Worm (Caenorhabditis elegans) whole organism, L2 larva: Measurements from ENCODE around the gene Y39A1A.2.

Source experiments
- C34F6.9 ChIP-seq: fragments of 150-350 bp; optimal IDR thresholded peaks from 2 replicates; lab custom pipeline; 2014; ENCODE audit warnings: missing biosample characterization, missing genetic modification characterization
- F13H6.1 ChIP-seq: sonication (generic microtip); optimal IDR thresholded peaks from 2 replicates; lab custom pipeline; 2016; ENCODE audit warnings: missing genetic modification characterization, missing compliant biosample characterization
- Y55F3AM.14 ChIP-seq: fragments of 200-800 bp; sonication (Bioruptor generic); optimal IDR thresholded peaks from 2 replicates; lab custom pipeline; 2018; ENCODE audit warnings: mild to moderate bottlenecking, missing genetic modification characterization, missing compliant biosample characterization
- ZK546.5 ChIP-seq: sonication (generic microtip); optimal IDR thresholded peaks from 2 replicates; lab custom pipeline; 2017; ENCODE audit warnings: missing biosample characterization, missing genetic modification characterization
- aly-2 ChIP-seq: fragments of 150-350 bp; optimal IDR thresholded peaks from 2 replicates; lab custom pipeline; 2014; ENCODE audit warnings: missing biosample characterization, missing genetic modification characterization
- blmp-1 ChIP-seq: sonication (generic microtip); optimal IDR thresholded peaks from 2 replicates; lab custom pipeline; 2017; ENCODE audit warnings: missing genetic modification characterization, mild to moderate bottlenecking, missing compliant biosample characterization, antibody characterized with exemption, moderate library complexity; ENCODE audit not compliant: insufficient read depth
- ceh-82 ChIP-seq: fragments of 150-350 bp; optimal IDR thresholded peaks from 2 replicates; lab custom pipeline; 2014; ENCODE audit warnings: missing biosample characterization, missing genetic modification characterization
- crh-2 ChIP-seq: sonication (generic microtip); optimal IDR thresholded peaks from 2 replicates; lab custom pipeline; 2017; ENCODE audit warnings: missing biosample characterization, missing genetic modification characterization
- dmd-4 ChIP-seq: sonication (generic microtip); optimal IDR thresholded peaks from 2 replicates; lab custom pipeline; 2017; ENCODE audit warnings: missing biosample characterization, missing genetic modification characterization
- egl-27 ChIP-seq: sonication (generic microtip); optimal IDR thresholded peaks from 3 replicates; lab custom pipeline; 2017; ENCODE audit warnings: missing biosample characterization, missing genetic modification reagents, missing genetic modification characterization
- elt-1 ChIP-seq: fragments of 150-350 bp; optimal IDR thresholded peaks from 2 replicates; lab custom pipeline; 2014; ENCODE audit warnings: missing biosample characterization, missing genetic modification characterization
- fos-1 ChIP-seq: fragments of 150-350 bp; optimal IDR thresholded peaks from 2 replicates; lab custom pipeline; 2014; ENCODE audit warnings: missing biosample characterization, missing genetic modification characterization
- lin-11 ChIP-seq: fragments of 150-350 bp; sonication (generic microtip); optimal IDR thresholded peaks from 2 replicates; lab custom pipeline; 2014; ENCODE audit warnings: missing biosample characterization, missing genetic modification characterization, inconsistent platforms, mixed read lengths
- lin-13 ChIP-seq: fragments of 150-350 bp; optimal IDR thresholded peaks from 2 replicates; lab custom pipeline; 2014; ENCODE audit warnings: missing biosample characterization, missing genetic modification reagents, missing genetic modification characterization
- lin-39 ChIP-seq: fragments of 150-350 bp; optimal IDR thresholded peaks from 2 replicates; lab custom pipeline; 2014; ENCODE audit warnings: missing biosample characterization, missing genetic modification reagents, missing genetic modification characterization
- lsy-2 ChIP-seq, 2 experiments: fragments of 150-350 bp in 1 of 2; sonication (generic microtip) in 1 of 2; optimal IDR thresholded peaks; 2 replicates each; lab custom pipeline; 2014 to 2017; ENCODE audit warnings: missing biosample characterization in 2 of 2, missing genetic modification characterization in 2 of 2
- mbf-1 ChIP-seq: sonication (generic microtip); optimal IDR thresholded peaks from 2 replicates; lab custom pipeline; 2017; ENCODE audit warnings: missing biosample characterization, missing genetic modification characterization
- mdl-1 ChIP-seq, 2 experiments: fragments of 150-350 bp in 1 of 2; sonication (generic microtip) in 1 of 2; optimal IDR thresholded peaks; 2 replicates each; lab custom pipeline; 2017; ENCODE audit warnings: missing biosample characterization in 2 of 2, missing genetic modification characterization in 2 of 2
- nhr-12 ChIP-seq: fragments of 150-350 bp; optimal IDR thresholded peaks from 2 replicates; lab custom pipeline; 2014; ENCODE audit warnings: missing biosample characterization, missing genetic modification characterization
- nhr-129 ChIP-seq: fragments of 150-350 bp; optimal IDR thresholded peaks from 2 replicates; lab custom pipeline; 2014; ENCODE audit warnings: missing biosample characterization, missing genetic modification characterization
- nhr-23 ChIP-seq: fragments of 150-350 bp; optimal IDR thresholded peaks from 2 replicates; lab custom pipeline; 2014; ENCODE audit warnings: missing biosample characterization, missing genetic modification reagents, missing genetic modification characterization
- nhr-237 ChIP-seq: fragments of 150-350 bp; optimal IDR thresholded peaks from 2 replicates; lab custom pipeline; 2014; ENCODE audit warnings: missing biosample characterization, missing genetic modification characterization
- nhr-25 ChIP-seq: fragments of 150-350 bp; sonication (generic microtip); optimal IDR thresholded peaks from 3 replicates; lab custom pipeline; 2014; ENCODE audit warnings: missing biosample characterization, missing genetic modification characterization
- nhr-6 ChIP-seq: fragments of 150-350 bp; optimal IDR thresholded peaks from 2 replicates; lab custom pipeline; 2014; ENCODE audit warnings: missing biosample characterization, missing genetic modification characterization
- peb-1 ChIP-seq: fragments of 150-350 bp; optimal IDR thresholded peaks from 2 replicates; lab custom pipeline; 2014; ENCODE audit warnings: missing biosample characterization, missing genetic modification characterization
- sem-4 ChIP-seq: fragments of 150-350 bp; optimal IDR thresholded peaks from 2 replicates; lab custom pipeline; 2014; ENCODE audit warnings: missing biosample characterization, missing genetic modification reagents, missing genetic modification characterization
- skn-1 ChIP-seq: sonication (generic microtip); optimal IDR thresholded peaks from 2 replicates; lab custom pipeline; 2017; ENCODE audit warnings: missing biosample characterization, missing genetic modification characterization
- sma-3 ChIP-seq: sonication (generic microtip); optimal IDR thresholded peaks from 2 replicates; lab custom pipeline; 2016; ENCODE audit warnings: missing genetic modification reagents, missing genetic modification characterization, missing compliant biosample characterization
- sma-9 ChIP-seq, 2 experiments: fragments of 150-350 bp in 1 of 2; sonication (generic microtip) in 1 of 2; optimal IDR thresholded peaks; 2 replicates each; lab custom pipeline; 2014 to 2016; ENCODE audit warnings: missing genetic modification characterization in 2 of 2, mild to moderate bottlenecking in 1 of 2, missing biosample characterization in 1 of 2, missing compliant biosample characterization in 1 of 2, missing genetic modification reagents in 1 of 2, moderate library complexity in 1 of 2
- snpc-4 ChIP-seq: fragments of 150-350 bp; optimal IDR thresholded peaks from 2 replicates; lab custom pipeline; 2014; ENCODE audit warnings: missing biosample characterization, missing genetic modification characterization
- unc-39 ChIP-seq: fragments of 150-350 bp; optimal IDR thresholded peaks from 2 replicates; lab custom pipeline; 2014; ENCODE audit warnings: missing biosample characterization, missing genetic modification characterization
- unc-62 ChIP-seq: fragments of 150-350 bp; optimal IDR thresholded peaks from 2 replicates; lab custom pipeline; 2014; ENCODE audit warnings: missing biosample characterization, missing genetic modification reagents, missing genetic modification characterization
- zag-1 ChIP-seq: fragments of 150-350 bp; optimal IDR thresholded peaks from 2 replicates; lab custom pipeline; 2014; ENCODE audit warnings: missing biosample characterization, missing genetic modification characterization
- ztf-1 ChIP-seq: fragments of 200-800 bp; sonication (Bioruptor generic); conservative IDR thresholded peaks from 2 replicates; pipeline ENCODE4 v1.3.6; 2022; ENCODE audit warnings: missing genetic modification characterization, missing compliant biosample characterization
- ztf-11 ChIP-seq: sonication (generic microtip); optimal IDR thresholded peaks from 2 replicates; lab custom pipeline; 2017; ENCODE audit warnings: missing biosample characterization, missing genetic modification characterization
- ztf-4 ChIP-seq: fragments of 150-350 bp; optimal IDR thresholded peaks from 2 replicates; lab custom pipeline; 2014; ENCODE audit warnings: missing biosample characterization, missing genetic modification characterization

Y39A1A.2 gene

DNA sequence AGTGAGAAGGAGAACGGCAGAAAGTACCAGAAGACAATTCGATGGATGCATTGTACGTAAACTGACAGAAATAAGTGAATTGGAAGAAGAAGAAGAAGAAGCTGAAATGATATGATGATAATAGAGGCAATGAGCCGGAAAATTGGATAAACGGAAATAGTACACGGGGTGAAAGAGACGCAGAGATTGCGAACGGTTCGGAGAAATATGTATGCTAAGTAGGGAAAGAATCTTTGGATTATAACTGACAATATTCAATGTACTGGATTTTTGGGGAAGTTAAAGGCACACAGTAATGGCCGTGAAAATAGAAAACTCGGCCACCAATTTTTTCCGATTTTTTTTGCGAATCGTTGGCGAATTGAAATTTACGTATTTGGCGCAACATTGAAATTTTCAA, 28.0 kb downstream of the Y39A1A.2 start, which contains the start of gene Y45F3A.4:
TSS of gene Y45F3A.4 (minus strand) at position 101 of the 400 bp plus-strand sequence.
- TF ChIP-seq lin-11 (tag; lab: Kevin White, UChicago) (no peak), unc-62 (GFP tag; lab: Kevin White, UChicago) (no peak), nhr-25 (tag; lab: Kevin White, UChicago) (no peak), ztf-11 (no peak), sma-9 (GFP tag; optimal IDR thresholded peaks at IDR 0.05; lab: Kevin White, UChicago) (no peak), sma-9 (tag; optimal IDR thresholded peaks at IDR 0.05; lab: Kevin White, UChicago) (no peak), peb-1 (tag; lab: Kevin White, UChicago) (no peak), ceh-82 (no peak)

DNA sequence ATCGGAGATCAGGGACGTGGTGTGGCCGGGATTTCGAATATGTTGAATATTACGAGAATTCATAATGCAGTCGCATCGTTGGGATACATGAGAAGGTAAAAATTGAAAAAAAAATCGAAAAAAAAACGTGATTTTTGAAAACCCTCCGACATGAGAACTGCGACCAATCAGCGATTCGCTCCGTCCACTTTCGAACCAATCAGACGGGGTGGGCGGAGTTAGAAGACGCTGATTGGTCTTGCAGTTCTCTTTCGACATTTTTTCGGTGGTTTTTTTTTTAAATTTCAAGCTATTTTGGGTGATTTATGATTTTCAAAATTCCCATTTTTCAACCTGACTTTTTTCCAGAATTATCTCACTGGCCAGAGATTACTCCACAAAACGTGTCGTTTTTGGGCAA, 34.1 kb downstream of the Y39A1A.2 start:
- no peak for TF ChIP-seq skn-1
- no peak for TF ChIP-seq snpc-4
- no peak for TF ChIP-seq nhr-129
- TF ChIP-seq nhr-6, result no peak
- no peak for TF ChIP-seq lin-13 (GFP tag; lab: Kevin White, UChicago)
- TF ChIP-seq unc-62 (GFP tag; lab: Kevin White, UChicago), result no peak
- no peak for TF ChIP-seq Y55F3AM.14
- no peak for TF ChIP-seq mdl-1 (tag; optimal IDR thresholded peaks at IDR 0.05; lab: Kevin White, UChicago)
- TF ChIP-seq ZK546.5 (tag; lab: Kevin White, UChicago), result no peak
- no peak for TF ChIP-seq lin-39 (tag; lab: Kevin White, UChicago)
- TF ChIP-seq nhr-23 (tag; lab: Kevin White, UChicago), result no peak
- no peak for TF ChIP-seq sma-3 (GFP tag; lab: Kevin White, UChicago)
- TF ChIP-seq ceh-82, result no peak

DNA sequence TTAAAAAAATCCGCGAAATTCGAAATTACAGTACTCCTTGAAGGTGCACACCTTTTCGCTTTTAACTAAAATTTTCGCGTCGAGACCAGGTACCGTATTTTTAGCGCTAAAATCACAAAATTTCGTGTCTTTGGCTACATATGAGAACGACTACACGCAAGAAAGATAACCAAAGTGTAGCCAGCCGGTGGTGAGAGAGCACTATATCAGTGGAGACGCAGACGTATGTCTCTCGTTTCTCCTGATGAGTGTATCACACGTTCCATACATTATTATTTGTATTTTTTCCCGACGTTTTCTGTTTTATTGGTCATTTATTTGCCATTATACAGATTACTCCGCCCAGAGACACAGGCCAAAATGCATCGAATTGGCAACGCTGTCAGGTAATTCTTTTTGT, 37.4 kb downstream of the Y39A1A.2 start, which contains the start of gene acdh-11:
TSS of gene acdh-11 (plus strand) at position 333 of the 400 bp plus-strand sequence.
- TF ChIP-seq lsy-2 (tag; optimal IDR thresholded peaks at IDR 0.05; lab: Kevin White, UChicago), result peak in 1 of 2 experiments; percentile 35
- TF ChIP-seq nhr-25 (tag; lab: Kevin White, UChicago), result no peak
- TF ChIP-seq crh-2 (tag; lab: Kevin White, UChicago), result peak; percentile 51
- TF ChIP-seq fos-1 (tag; lab: Kevin White, UChicago), result peak; percentile 52
- TF ChIP-seq sma-3 (GFP tag; lab: Kevin White, UChicago), result peak; percentile 14

DNA sequence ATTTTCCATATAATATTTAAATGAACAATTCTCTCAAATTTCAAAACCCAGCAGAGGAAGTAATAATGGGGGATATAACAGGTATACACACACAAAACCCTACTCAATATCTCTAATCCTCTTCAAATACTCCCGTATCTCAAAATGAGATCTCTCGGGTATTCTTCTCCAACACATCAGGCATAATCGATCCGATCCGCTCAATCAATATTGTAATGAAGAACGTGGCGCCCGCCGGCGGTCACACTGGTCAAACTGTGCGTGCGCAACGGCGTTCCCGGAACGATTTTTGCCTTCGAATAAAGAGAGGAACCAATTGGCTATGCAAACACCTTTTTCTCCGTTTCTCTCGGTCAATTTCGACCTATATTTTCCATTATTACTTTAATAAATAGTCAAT, 40.8 kb downstream of the Y39A1A.2 start:
- TF ChIP-seq F13H6.1 (no peak), nhr-25 (tag; lab: Kevin White, UChicago) (no peak), ceh-82 (no peak), elt-1 (tag; lab: Kevin White, UChicago) (no peak), blmp-1 (tag; lab: Kevin White, UChicago) (no peak), C34F6.9 (tag; lab: Kevin White, UChicago) (peak; percentile 16)

DNA sequence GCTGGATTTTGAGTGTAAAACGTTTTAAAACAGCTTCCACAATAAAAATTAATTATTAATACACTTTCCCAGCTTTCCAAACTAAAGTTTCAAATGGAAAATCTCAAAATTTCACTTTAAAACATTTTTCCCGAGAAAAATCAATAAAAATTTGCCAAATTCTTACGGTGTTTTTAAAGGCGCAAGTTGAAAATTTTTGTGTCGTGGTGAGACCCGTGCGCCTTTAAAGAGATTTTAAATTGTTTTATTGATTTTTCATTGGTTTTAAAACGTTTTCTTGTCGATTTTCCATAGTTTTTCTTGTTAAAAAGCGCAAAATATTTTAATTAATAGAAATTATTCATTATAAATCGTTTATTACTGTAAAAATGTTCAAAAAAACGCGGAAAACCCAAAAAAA, 41.5 kb downstream of the Y39A1A.2 start, which contains the start of gene Y45F3A.1:
TSS of gene Y45F3A.1 (minus strand) at position 12 of the 400 bp plus-strand sequence.
- TF ChIP-seq nhr-12 (tag; lab: Kevin White, UChicago) (no peak), lin-39 (tag; lab: Kevin White, UChicago) (no peak), skn-1 (no peak), aly-2 (tag; lab: Kevin White, UChicago) (no peak), unc-39 (tag; lab: Kevin White, UChicago) (no peak), sma-9 (GFP tag; optimal IDR thresholded peaks at IDR 0.05; lab: Kevin White, UChicago) (no peak), sma-9 (tag; optimal IDR thresholded peaks at IDR 0.05; lab: Kevin White, UChicago) (no peak), lin-11 (tag; lab: Kevin White, UChicago) (no peak), ceh-82 (no peak), unc-62 (GFP tag; lab: Kevin White, UChicago) (no peak), lin-13 (GFP tag; lab: Kevin White, UChicago) (no peak), elt-1 (tag; lab: Kevin White, UChicago) (no peak), sma-3 (GFP tag; lab: Kevin White, UChicago) (no peak), ztf-4 (tag; lab: Kevin White, UChicago) (no peak), nhr-23 (tag; lab: Kevin White, UChicago) (no peak)

DNA sequence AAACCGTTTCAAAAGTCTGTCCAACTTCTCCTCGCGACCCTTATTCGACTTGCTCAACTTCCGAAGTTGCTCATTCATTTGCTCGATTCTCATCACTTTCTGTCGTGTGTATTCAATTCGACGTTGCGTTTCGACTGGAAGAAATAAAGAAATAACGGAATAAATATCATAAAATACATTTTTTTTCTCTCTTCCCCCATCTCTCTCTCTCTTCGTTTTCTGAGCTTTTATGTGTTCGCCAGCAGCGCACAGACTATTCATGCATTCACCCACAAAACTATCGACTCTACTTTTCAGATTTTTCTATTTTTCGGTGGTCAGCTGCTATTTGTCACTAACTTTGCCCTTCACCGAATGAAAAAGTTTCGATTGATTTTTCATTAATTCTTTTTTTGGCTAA, 43.1 kb downstream of the Y39A1A.2 start, which contains the start of gene rab-30:
TSS of gene rab-30 (plus strand) at position 301 of the 400 bp plus-strand sequence.
- no peak for TF ChIP-seq mbf-1 (tag; lab: Kevin White, UChicago)
- no peak for TF ChIP-seq sem-4 (tag; lab: Kevin White, UChicago)
- no peak for TF ChIP-seq ztf-1 (GFP tag; lab: Robert Waterston, UW)
- no peak for TF ChIP-seq nhr-129
- no peak for TF ChIP-seq aly-2 (tag; lab: Kevin White, UChicago)
- no peak for TF ChIP-seq nhr-237 (tag; lab: Kevin White, UChicago)
- TF ChIP-seq dmd-4 (tag; lab: Kevin White, UChicago), result no peak
- no peak for TF ChIP-seq egl-27
- no peak for TF ChIP-seq zag-1 (tag; lab: Kevin White, UChicago)
